Fruit fly (Drosophila melanogaster): Measurements from ENCODE around the gene CG34447.
A peak's percentile ranks its signal among the peaks of the same experiment; 100 is the strongest.

The CG34447 gene

dm6 chr2L:2426444-2427188 is 6.8 kb upstream of the CG34447 start:
- TF ChIP-seq Lpt (GFP tag; optimal IDR thresholded peaks at IDR 0.05) = peak; percentile 83
- peak; percentile 94 for TF ChIP-seq CG15336 (GFP tag; IDR thresholded peaks at IDR 0.05)
- peak; percentile 66 for TF ChIP-seq CG8632 (GFP tag; optimal IDR thresholded peaks at IDR 0.05)
- peak; percentile 88 for TF ChIP-seq CG3919 (GFP tag; optimal IDR thresholded peaks at IDR 0.05)
- peak; percentile 81 for TF ChIP-seq CG11762 (GFP tag; optimal IDR thresholded peaks at IDR 0.05; ENCODE audit: insufficient read depth)
- peak; percentile 17 for TF ChIP-seq Sox102F (GFP tag; optimal IDR thresholded peaks at IDR 0.05)
- peak; percentile 6 for TF ChIP-seq dsx (GFP tag; optimal IDR thresholded peaks at IDR 0.05; ENCODE audit: poor library complexity, severe bottlenecking)
- TF ChIP-seq svp (GFP tag) = peak; percentile 67
- TF ChIP-seq topi (GFP tag; optimal IDR thresholded peaks at IDR 0.05) = peak; percentile 47
- peak; percentile 40 for TF ChIP-seq CG11902 (GFP tag; optimal IDR thresholded peaks at IDR 0.05)
- peak; percentile 31 for TF ChIP-seq CG8319 (GFP tag; optimal IDR thresholded peaks at IDR 0.05)
- peak; percentile 57 for TF ChIP-seq CG9139 (GFP tag; optimal IDR thresholded peaks at IDR 0.05)
- TF ChIP-seq fd85E (GFP tag; optimal IDR thresholded peaks at IDR 0.05) = no peak
- peak; percentile 97 for TF ChIP-seq CG32006 (GFP tag; optimal IDR thresholded peaks at IDR 0.05)
- TF ChIP-seq Eip93F (GFP tag; optimal IDR thresholded peaks at IDR 0.05) = no peak
- peak; percentile 84 for TF ChIP-seq Gug (GFP tag; IDR thresholded peaks at IDR 0.05)
- peak; percentile 49 for TF ChIP-seq lz (GFP tag; optimal IDR thresholded peaks at IDR 0.05)
- TF ChIP-seq CG6808 (GFP tag; optimal IDR thresholded peaks at IDR 0.05) = peak; percentile 73
- TF ChIP-seq esn (GFP tag; optimal IDR thresholded peaks at IDR 0.05) = peak; percentile 41
- no peak for TF ChIP-seq Blimp-1 (GFP tag; optimal IDR thresholded peaks at IDR 0.05)
- peak; percentile 84 for TF ChIP-seq achi (GFP tag; optimal IDR thresholded peaks at IDR 0.05)
- peak; percentile 49 for TF ChIP-seq Hr38 (GFP tag; optimal IDR thresholded peaks at IDR 0.05)
- TF ChIP-seq spab (GFP tag; optimal IDR thresholded peaks at IDR 0.05) = peak; percentile 74
- peak; percentile 46 for TF ChIP-seq CG34406 (GFP tag; optimal IDR thresholded peaks at IDR 0.05)
- TF ChIP-seq Ets96B (tag; optimal IDR thresholded peaks at IDR 0.05) = peak; percentile 80
- no peak for TF ChIP-seq fkh (GFP tag; optimal IDR thresholded peaks at IDR 0.05)
- TF ChIP-seq Hr39 (GFP tag; optimal IDR thresholded peaks at IDR 0.05) = peak; percentile 42
- TF ChIP-seq vri (GFP tag; optimal IDR thresholded peaks at IDR 0.05) = no peak
- TF ChIP-seq CG4318 (GFP tag; optimal IDR thresholded peaks at IDR 0.05) = peak; percentile 94
- peak; percentile 95 for TF ChIP-seq eg (GFP tag; IDR thresholded peaks at IDR 0.05)
- TF ChIP-seq CG6792 (GFP tag; optimal IDR thresholded peaks at IDR 0.05) = peak; percentile 64
- peak; percentile 79 for TF ChIP-seq CG3032 (tag; optimal IDR thresholded peaks at IDR 0.05)
- no peak for TF ChIP-seq Ets21C (GFP tag; optimal IDR thresholded peaks at IDR 0.05)
- TF ChIP-seq ss (GFP tag; optimal IDR thresholded peaks at IDR 0.05) = peak; percentile 40 to 66
- peak; percentile 91 for TF ChIP-seq dac (GFP tag; optimal IDR thresholded peaks at IDR 0.05)
- no peak for TF ChIP-seq Smox (GFP tag; optimal IDR thresholded peaks at IDR 0.05)
- TF ChIP-seq CG10669 (GFP tag; optimal IDR thresholded peaks at IDR 0.05) = peak; percentile 79
- peak; percentile 72 for TF ChIP-seq CG7368 (GFP tag; optimal IDR thresholded peaks at IDR 0.05)
- peak; percentile 89 for TF ChIP-seq OdsH (GFP tag; optimal IDR thresholded peaks at IDR 0.05)
- TF ChIP-seq CG8119 (GFP tag; IDR thresholded peaks at IDR 0.05) = peak; percentile 93
- TF ChIP-seq Met (GFP tag; optimal IDR thresholded peaks at IDR 0.05) = peak; percentile 7
- TF ChIP-seq CG6276 (GFP tag; optimal IDR thresholded peaks at IDR 0.05) = peak; percentile 92
- peak; percentile 66 to 82 for TF ChIP-seq salr (GFP tag; optimal IDR thresholded peaks at IDR 0.05)
- peak; percentile 76 for TF ChIP-seq acj6 (GFP tag; optimal IDR thresholded peaks at IDR 0.05)
- peak; percentile 85 for TF ChIP-seq net (GFP tag; optimal IDR thresholded peaks at IDR 0.05)
- peak; percentile 87 for TF ChIP-seq pdm3 (GFP tag; optimal IDR thresholded peaks at IDR 0.05)
- TF ChIP-seq CG1621 (tag; optimal IDR thresholded peaks at IDR 0.05) = peak; percentile 78
- peak; percentile 33 for TF ChIP-seq Sox15 (GFP tag; optimal IDR thresholded peaks at IDR 0.05)
- no peak for TF ChIP-seq CG6854 (GFP tag; optimal IDR thresholded peaks at IDR 0.05)
- TF ChIP-seq Hr4 (GFP tag; optimal IDR thresholded peaks at IDR 0.05) = peak; percentile 96
